Fruit fly (Drosophila melanogaster) whole organism: ENCODE results near the gene CG6961.

Experiments used
- EcR ChIP-seq, 2 experiments: fragments of >200 bp; optimal IDR thresholded peaks; 2 replicates each; lab custom pipeline; 2017; ENCODE audit warnings: missing biosample characterization in 2 of 2, missing genetic modification characterization in 2 of 2, missing genetic modification reagents in 2 of 2
- psq ChIP-seq: fragments of >200 bp; optimal IDR thresholded peaks from 2 replicates; lab custom pipeline; 2017

DNA sequence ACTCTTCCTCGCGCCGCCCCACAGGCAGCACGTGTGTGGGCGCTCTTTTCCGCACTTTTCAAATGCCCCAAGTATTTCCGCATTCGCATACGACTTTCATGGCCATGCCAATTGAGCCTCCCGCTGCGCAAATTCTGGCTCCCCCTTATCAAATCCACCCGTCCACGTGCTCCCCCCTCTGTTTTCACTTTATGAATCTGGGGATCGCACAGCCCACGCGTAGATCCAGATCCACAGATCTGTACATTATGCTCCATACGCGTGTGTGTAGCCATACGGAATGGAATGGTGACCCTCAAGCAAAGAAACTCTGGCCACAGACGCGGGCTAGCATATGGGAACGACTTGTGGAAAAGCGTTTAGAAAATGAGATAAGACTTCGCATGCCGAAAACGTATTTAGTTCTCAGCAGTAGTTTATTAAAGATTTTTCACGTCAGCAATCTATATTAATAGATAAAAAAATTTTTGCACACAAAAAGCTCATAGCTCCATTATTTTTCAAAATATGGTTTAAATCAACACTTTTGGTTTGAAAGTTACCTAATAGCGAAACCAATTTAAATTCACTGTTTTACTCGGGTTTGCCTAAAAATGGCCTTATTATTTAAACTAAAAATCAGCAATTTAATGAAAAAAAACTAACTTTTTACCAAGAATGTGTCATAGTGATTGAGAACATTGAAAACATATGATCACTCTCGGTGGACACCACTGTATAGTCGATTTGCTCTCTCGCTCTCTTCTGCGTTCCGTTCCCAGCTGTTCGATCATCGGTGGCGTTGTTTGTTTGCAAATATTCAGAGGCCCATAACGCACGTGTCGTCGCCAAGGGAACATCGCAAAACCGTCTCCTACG is 1.6 kb upstream of the CG6961 start:
- TF ChIP-seq psq: no peak
- no peak for TF ChIP-seq EcR (GFP tag; optimal IDR thresholded peaks at IDR 0.05; lab: Kevin White, UChicago)
